Worm (Caenorhabditis elegans): ENCODE results near the gene flp-19.

- TF ChIP-seq T22C8.4 (GFP tag; IDR thresholded peaks at IDR 0.05): no peak
- no peak for TF ChIP-seq cog-1 (tag; optimal IDR thresholded peaks at IDR 0.05)
- no peak for TF ChIP-seq flt-1 (GFP tag; IDR thresholded peaks at IDR 0.05)
- no peak for TF ChIP-seq ztf-29 (GFP tag; IDR thresholded peaks at IDR 0.05)
- TF ChIP-seq tab-1 (GFP tag; IDR thresholded peaks at IDR 0.05): no peak
- no peak for TF ChIP-seq ref-1 (GFP tag; conservative IDR thresholded peaks at IDR 0.05)
- TF ChIP-seq klf-2 (GFP tag; conservative IDR thresholded peaks at IDR 0.05): no peak
- no peak for TF ChIP-seq med-1 (GFP tag; optimal IDR thresholded peaks at IDR 0.05; ENCODE audit: insufficient read depth)
Measured at ce11 chrX:10639403-10639812, 34.9 kb downstream of the flp-19 start.

Data from whole organism, midembryonic.